Worm (Caenorhabditis elegans) whole organism, young adult: ENCODE results near the gene aars-1.

Experiments used
- C06A6.2 ChIP-seq: fragments of 200-800 bp; sonication (Bioruptor generic); conservative IDR thresholded peaks from 2 replicates; pipeline ENCODE4 v1.3.6; 2022; ENCODE audit warnings: missing genetic modification characterization, missing compliant biosample characterization
- F57C9.4 ChIP-seq: sonication (generic microtip); optimal IDR thresholded peaks from 2 replicates; lab custom pipeline; 2017; ENCODE audit warnings: mild to moderate bottlenecking, missing genetic modification characterization, missing compliant biosample characterization
- egrh-3 ChIP-seq: fragments of 200-800 bp; sonication (Bioruptor generic); IDR thresholded peaks from 2 replicates; pipeline ENCODE4 v1.3.6; 2022; ENCODE audit warnings: missing genetic modification reagents, missing genetic modification characterization, missing compliant biosample characterization
- mxl-1 ChIP-seq: sonication (generic microtip); optimal IDR thresholded peaks from 2 replicates; lab custom pipeline; 2016; ENCODE audit warnings: missing genetic modification characterization, missing compliant biosample characterization
- repo-1 ChIP-seq: sonication (generic microtip); optimal IDR thresholded peaks from 2 replicates; lab custom pipeline; 2017; ENCODE audit warnings: mild to moderate bottlenecking, missing genetic modification characterization, missing compliant biosample characterization
- snpc-4 ChIP-seq, 5 experiments: fragments of 150-350 bp in 1 of 5; sonication (generic microtip) in 4 of 5; optimal IDR thresholded peaks; 2 replicates each; lab custom pipeline; 2014 to 2018; ENCODE audit warnings: missing genetic modification characterization in 5 of 5, missing biosample characterization in 3 of 5, antibody characterized with exemption in 2 of 5, mild to moderate bottlenecking in 2 of 5, missing compliant biosample characterization in 2 of 5, missing genotype in 2 of 5, moderate library complexity in 2 of 5, missing genetic modification reagents in 1 of 5

DNA sequence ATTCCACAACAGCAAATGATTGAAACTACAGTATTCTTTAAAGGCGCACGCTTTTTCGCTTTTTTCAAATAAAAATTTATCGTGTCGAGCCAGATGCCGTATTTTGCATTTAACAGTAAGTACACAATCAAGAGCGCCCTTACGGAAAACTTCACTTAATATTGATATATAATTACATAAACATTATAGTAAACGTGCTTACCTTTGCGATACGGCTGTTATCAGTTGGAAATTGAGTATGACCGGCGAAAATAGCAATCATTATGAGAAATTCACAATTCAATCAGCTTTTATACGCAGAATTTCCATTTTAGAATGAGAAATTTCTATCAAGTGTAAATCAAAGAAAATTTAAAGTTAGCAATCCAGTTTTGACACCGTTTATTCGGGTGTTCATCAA, 35.9 kb upstream of the aars-1 start, which contains the start of gene B0334.20:
- no peak for TF ChIP-seq mxl-1 (tag; lab: Kevin White, UChicago)
- no peak for TF ChIP-seq snpc-4 (GFP tag; optimal IDR thresholded peaks at IDR 0.05; lab: Kevin White, UChicago)
- no peak for TF ChIP-seq snpc-4 (tag; optimal IDR thresholded peaks at IDR 0.05; lab: Kevin White, UChicago)
- TF ChIP-seq F57C9.4 (tag; lab: Kevin White, UChicago), result no peak
- no peak for TF ChIP-seq egrh-3 (GFP tag; lab: Robert Waterston, UW)
- no peak for TF ChIP-seq C06A6.2 (GFP tag; lab: Robert Waterston, UW)
- no peak for TF ChIP-seq repo-1 (tag; lab: Kevin White, UChicago)
